Fruit fly (Drosophila melanogaster) whole organism, prepupa: Measurements from ENCODE around the gene dj-1beta.

Source experiments
- CG10669 ChIP-seq: fragments of 200-800 bp; sonication (Bioruptor generic); optimal IDR thresholded peaks from 3 replicates; lab custom pipeline; 2018; ENCODE audit warnings: missing biosample characterization, mild to moderate bottlenecking, missing genetic modification characterization, moderate library complexity
- CG15336 ChIP-seq: fragments of 200-800 bp; sonication (Bioruptor generic); IDR thresholded peaks from 2 replicates; pipeline ENCODE4 v1.3.6; 2022; ENCODE audit warnings: missing biosample characterization, missing genetic modification characterization
- CG3919 ChIP-seq: fragments of 200-800 bp; sonication (Bioruptor generic); optimal IDR thresholded peaks from 3 replicates; lab custom pipeline; 2016; ENCODE audit warnings: missing biosample characterization, missing genetic modification characterization
- CG6854 ChIP-seq: fragments of 200-800 bp; sonication (Bioruptor generic); optimal IDR thresholded peaks from 2 replicates; lab custom pipeline; 2017; ENCODE audit warnings: missing biosample characterization, mild to moderate bottlenecking, missing genetic modification characterization
- Eip78C ChIP-seq: fragments of 200-800 bp; sonication (Bioruptor generic); peaks from one replicate; lab custom pipeline; 2016; ENCODE audit warnings: missing biosample characterization, missing genetic modification characterization
- Gug ChIP-seq: fragments of 200-800 bp; sonication (Bioruptor generic); IDR thresholded peaks from 2 replicates; pipeline ENCODE4 v1.3.6; 2022; ENCODE audit warnings: missing biosample characterization, missing genetic modification characterization
- Hr39 ChIP-seq: fragments of 200-800 bp; sonication (Bioruptor generic); optimal IDR thresholded peaks from 2 replicates; lab custom pipeline; 2016; ENCODE audit warnings: missing biosample characterization, missing genetic modification characterization
- Hr4 ChIP-seq: fragments of 200-800 bp; sonication (Bioruptor generic); optimal IDR thresholded peaks from 3 replicates; lab custom pipeline; 2016; ENCODE audit warnings: missing biosample characterization, missing genetic modification characterization
- salr ChIP-seq, 2 experiments: fragments of 200-800 bp; sonication (Bioruptor generic); optimal IDR thresholded peaks; 3 replicates each; lab custom pipeline; 2016 to 2018; ENCODE audit warnings: missing biosample characterization in 2 of 2, missing genetic modification characterization in 2 of 2, mild to moderate bottlenecking in 1 of 2
- ss ChIP-seq, 2 experiments: fragments of 200-800 bp; sonication (Bioruptor generic); optimal IDR thresholded peaks; 2 replicates in 1 of 2; 3 replicates in 1 of 2; lab custom pipeline; 2017 to 2018; ENCODE audit warnings: mild to moderate bottlenecking in 2 of 2, missing biosample characterization in 2 of 2, missing genetic modification characterization in 2 of 2, moderate library complexity in 1 of 2
- topi ChIP-seq: fragments of 200-800 bp; sonication (Bioruptor generic); optimal IDR thresholded peaks from 3 replicates; lab custom pipeline; 2016; ENCODE audit warnings: missing biosample characterization, missing genetic modification characterization

dm6 chr3R:30797323-30797911 lies 9.5 kb upstream of the dj-1beta start:
- TF ChIP-seq CG10669 (GFP tag; lab: Kevin White, UChicago) (no peak), Hr39 (GFP tag; lab: Kevin White, UChicago) (no peak), topi (GFP tag; lab: Kevin White, UChicago) (no peak), Eip78C (GFP tag; lab: Kevin White, UChicago) (peak; percentile 67), Hr4 (peak; percentile 51), CG3919 (GFP tag; lab: Kevin White, UChicago) (peak; percentile 6), Gug (no peak), CG15336 (GFP tag; lab: Robert Waterston, UW) (peak; percentile 60), salr (GFP tag; optimal IDR thresholded peaks at IDR 0.05; lab: Kevin White, UChicago) (no peak), CG6854 (GFP tag; lab: Kevin White, UChicago) (no peak), ss (GFP tag; optimal IDR thresholded peaks at IDR 0.05; lab: Kevin White, UChicago) (no peak)
